Worm (Caenorhabditis elegans) whole organism, L1 larva: Measurements from ENCODE around the gene dph-2.

ENCODE experiments used
- C04F5.9 ChIP-seq: sonication (generic microtip); optimal IDR thresholded peaks from 2 replicates; lab custom pipeline; 2016; ENCODE audit warnings: missing genetic modification characterization, missing compliant biosample characterization
- F16B12.6 ChIP-seq: fragments of 150-350 bp; optimal IDR thresholded peaks from 2 replicates; lab custom pipeline; 2014; ENCODE audit warnings: missing biosample characterization, missing genetic modification characterization
- Y116A8C.19 ChIP-seq: sonication (generic microtip); optimal IDR thresholded peaks from 2 replicates; lab custom pipeline; 2016; ENCODE audit warnings: missing compliant biosample characterization, missing genetic modification characterization, borderline replicate concordance
- aha-1 ChIP-seq: fragments of 150-350 bp; optimal IDR thresholded peaks from 2 replicates; lab custom pipeline; 2014; ENCODE audit warnings: missing biosample characterization, missing genetic modification characterization
- alr-1 ChIP-seq: fragments of 200-800 bp; sonication (Bioruptor generic); optimal IDR thresholded peaks from 2 replicates; lab custom pipeline; 2018; ENCODE audit warnings: borderline replicate concordance, mild to moderate bottlenecking, missing genetic modification characterization, missing compliant biosample characterization
- aly-2 ChIP-seq: fragments of 150-350 bp; optimal IDR thresholded peaks from 2 replicates; lab custom pipeline; 2014; ENCODE audit warnings: missing biosample characterization, missing genetic modification characterization
- ama-1 ChIP-seq: fragments of 150-350 bp; optimal IDR thresholded peaks from 2 replicates; lab custom pipeline; 2014
- ceh-8 ChIP-seq: fragments of 200-800 bp; sonication (Bioruptor generic); optimal IDR thresholded peaks from 2 replicates; lab custom pipeline; 2018; ENCODE audit warnings: mild to moderate bottlenecking, missing genetic modification characterization, moderate library complexity, missing compliant biosample characterization
- ceh-82 ChIP-seq, 3 experiments: fragments of 150-350 bp in 1 of 3; sonication (generic microtip) in 2 of 3; optimal IDR thresholded peaks; 2 replicates each; lab custom pipeline; 2014 to 2017; ENCODE audit warnings: missing biosample characterization in 3 of 3, missing genetic modification characterization in 3 of 3
- efl-1 ChIP-seq, 4 experiments: fragments of 150-350 bp; optimal IDR thresholded peaks in 3 of 4; peaks in 1 of 4; 1 replicate in 1 of 4; 2 replicates in 3 of 4; lab custom pipeline; 2014; ENCODE audit warnings: missing biosample characterization in 2 of 4, missing genetic modification characterization in 2 of 4, missing genetic modification reagents in 2 of 4
- efl-3 ChIP-seq: fragments of 200-800 bp; sonication (Bioruptor generic); optimal IDR thresholded peaks from 2 replicates; lab custom pipeline; 2018; ENCODE audit warnings: mild to moderate bottlenecking, missing genetic modification characterization, missing compliant biosample characterization
- fkh-10 ChIP-seq: sonication (generic microtip); optimal IDR thresholded peaks from 2 replicates; lab custom pipeline; 2017; ENCODE audit warnings: missing biosample characterization, missing genetic modification reagents, missing genetic modification characterization
- fos-1 ChIP-seq: fragments of 150-350 bp; optimal IDR thresholded peaks from 2 replicates; lab custom pipeline; 2014; ENCODE audit warnings: missing biosample characterization, missing genetic modification characterization
- grh-1 ChIP-seq: fragments of 200-800 bp; sonication (Bioruptor generic); IDR thresholded peaks from 2 replicates; pipeline ENCODE4 v1.3.6; 2022; ENCODE audit warnings: missing genetic modification reagents, missing genetic modification characterization, missing compliant biosample characterization
- hlh-17 ChIP-seq: fragments of 200-800 bp; sonication (Bioruptor generic); optimal IDR thresholded peaks from 2 replicates; lab custom pipeline; 2018; ENCODE audit warnings: missing genetic modification characterization, mild to moderate bottlenecking, missing compliant biosample characterization, moderate library complexity, borderline replicate concordance
- hlh-4 ChIP-seq: sonication (generic microtip); optimal IDR thresholded peaks from 2 replicates; lab custom pipeline; 2016; ENCODE audit warnings: mild to moderate bottlenecking, missing genetic modification characterization, missing compliant biosample characterization
- isw-1 ChIP-seq: fragments of 200-800 bp; sonication (Bioruptor generic); IDR thresholded peaks from 2 replicates; pipeline ENCODE4 v1.3.6; 2022; ENCODE audit warnings: missing genetic modification characterization, missing compliant biosample characterization
- jun-1 ChIP-seq: fragments of 150-350 bp; optimal IDR thresholded peaks from 2 replicates; lab custom pipeline; 2014; ENCODE audit warnings: missing biosample characterization, missing genetic modification reagents, missing genetic modification characterization
- lin-14 ChIP-seq: fragments of 200-800 bp; sonication (Bioruptor generic); optimal IDR thresholded peaks from 2 replicates; lab custom pipeline; 2018; ENCODE audit warnings: mild to moderate bottlenecking, missing genetic modification characterization, moderate library complexity, missing compliant biosample characterization
- lin-15B ChIP-seq: fragments of 150-350 bp; sonication (generic microtip); optimal IDR thresholded peaks from 3 replicates; lab custom pipeline; 2014; ENCODE audit warnings: missing biosample characterization, missing genetic modification characterization
- lin-39 ChIP-seq: fragments of 150-350 bp; optimal IDR thresholded peaks from 2 replicates; lab custom pipeline; 2014; ENCODE audit warnings: missing biosample characterization, missing genetic modification reagents, missing genetic modification characterization
- lir-3 ChIP-seq: sonication (generic microtip); optimal IDR thresholded peaks from 2 replicates; lab custom pipeline; 2016; ENCODE audit warnings: mild to moderate bottlenecking, missing genetic modification characterization, moderate library complexity, missing compliant biosample characterization; ENCODE audit not compliant: poor library complexity
- nhr-12 ChIP-seq: sonication (generic microtip); optimal IDR thresholded peaks from 2 replicates; lab custom pipeline; 2017; ENCODE audit warnings: missing biosample characterization, missing genetic modification characterization
- nhr-19 ChIP-seq: fragments of 200-800 bp; sonication (Bioruptor generic); conservative IDR thresholded peaks from 2 replicates; pipeline ENCODE4 v1.3.6; 2022; ENCODE audit warnings: missing genetic modification characterization, missing compliant biosample characterization
- nhr-237 ChIP-seq: fragments of 150-350 bp; optimal IDR thresholded peaks from 2 replicates; lab custom pipeline; 2014; ENCODE audit warnings: missing biosample characterization, missing genetic modification characterization
- nhr-28 ChIP-seq: fragments of 150-350 bp; optimal IDR thresholded peaks from 2 replicates; lab custom pipeline; 2014; ENCODE audit warnings: missing biosample characterization, missing genetic modification characterization
- nhr-84 ChIP-seq: sonication (generic microtip); optimal IDR thresholded peaks from 2 replicates; lab custom pipeline; 2017; ENCODE audit warnings: missing biosample characterization, missing genetic modification characterization
- pax-3 ChIP-seq: fragments of 200-800 bp; sonication (Bioruptor generic); optimal IDR thresholded peaks from 2 replicates; lab custom pipeline; 2018; ENCODE audit warnings: mild to moderate bottlenecking, missing genetic modification characterization, moderate library complexity, missing compliant biosample characterization
- rnt-1 ChIP-seq: sonication (generic microtip); optimal IDR thresholded peaks from 2 replicates; lab custom pipeline; 2016; ENCODE audit warnings: mild to moderate bottlenecking, missing genetic modification characterization, moderate library complexity, missing compliant biosample characterization
- skn-1 ChIP-seq: fragments of 150-350 bp; optimal IDR thresholded peaks from 2 replicates; lab custom pipeline; 2014; ENCODE audit warnings: missing biosample characterization, missing genetic modification characterization
- snpc-4 ChIP-seq: fragments of 150-350 bp; optimal IDR thresholded peaks from 2 replicates; lab custom pipeline; 2014; ENCODE audit warnings: missing biosample characterization, missing genetic modification characterization
- sptf-1 ChIP-seq: fragments of 150-350 bp; optimal IDR thresholded peaks from 2 replicates; lab custom pipeline; 2014; ENCODE audit warnings: missing biosample characterization, missing genetic modification characterization
- tbx-2 ChIP-seq: sonication (generic microtip); optimal IDR thresholded peaks from 2 replicates; lab custom pipeline; 2016; ENCODE audit warnings: missing genetic modification characterization, missing compliant biosample characterization
- ztf-11 ChIP-seq, 2 experiments: sonication (generic microtip); optimal IDR thresholded peaks; 2 replicates each; lab custom pipeline; 2016 to 2017; ENCODE audit warnings: missing genetic modification characterization in 2 of 2, missing biosample characterization in 1 of 2, missing compliant biosample characterization in 1 of 2

dph-2 gene

ce11 chrII:10714262-10714933 is at the start of gene dph-2, which contains the start of gene C09G5.7 (continued):
- TF ChIP-seq alr-1 (no peak), ama-1 (lab: Kevin White, UChicago) (no peak), efl-1 (optimal IDR thresholded peaks at IDR 0.05; lab: Kevin White, UChicago) (peak; percentile 74 to 90), efl-1 (GFP tag; optimal IDR thresholded peaks at IDR 0.05 in 1 of 2; lab: Kevin White, UChicago) (peak; percentile 89 to 99), nhr-237 (tag; lab: Kevin White, UChicago) (no peak), aly-2 (no peak), lin-15B (tag; lab: Kevin White, UChicago) (peak; percentile 35), isw-1 (GFP tag; lab: Robert Waterston, UW) (peak; percentile 4; the same call in 1 of the 2 replicates)

ce11 chrII:10761653-10762052 is 47.6 kb upstream of the dph-2 start:
- TF ChIP-seq C04F5.9 (tag; lab: Kevin White, UChicago) (no peak), pax-3 (tag; lab: Kevin White, UChicago) (no peak), ceh-82 (tag; optimal IDR thresholded peaks at IDR 0.05; lab: Kevin White, UChicago) (peak in 1 of 3 experiments; percentile 30), tbx-2 (tag; lab: Kevin White, UChicago) (no peak), fos-1 (tag; lab: Kevin White, UChicago) (no peak), isw-1 (GFP tag; lab: Robert Waterston, UW) (no peak), Y116A8C.19 (tag; lab: Kevin White, UChicago) (no peak), skn-1 (tag; lab: Kevin White, UChicago) (no peak), lin-14 (peak; percentile 75), jun-1 (tag; lab: Kevin White, UChicago) (no peak), ama-1 (lab: Kevin White, UChicago) (no peak), efl-3 (no peak), fkh-10 (GFP tag; lab: Kevin White, UChicago) (peak; percentile 75), nhr-84 (tag; lab: Kevin White, UChicago) (no peak), nhr-237 (tag; lab: Kevin White, UChicago) (no peak), snpc-4 (tag; lab: Kevin White, UChicago) (no peak), nhr-19 (no peak), sptf-1 (tag; lab: Kevin White, UChicago) (no peak), hlh-17 (GFP tag; lab: Kevin White, UChicago) (no peak), efl-1 (optimal IDR thresholded peaks at IDR 0.05; lab: Kevin White, UChicago) (no peak), efl-1 (GFP tag; optimal IDR thresholded peaks at IDR 0.05 in 1 of 2; lab: Kevin White, UChicago) (peak in 1 of 2 experiments; percentile 49), nhr-12 (tag; lab: Kevin White, UChicago) (no peak), nhr-28 (tag; lab: Kevin White, UChicago) (no peak), hlh-4 (tag; lab: Kevin White, UChicago) (no peak)

- TF ChIP-seq fkh-10 (GFP tag; lab: Kevin White, UChicago) (peak; percentile 11), ceh-8 (GFP tag; lab: Kevin White, UChicago) (no peak), F16B12.6 (no peak), rnt-1 (no peak), ztf-11 (tag; optimal IDR thresholded peaks at IDR 0.05; lab: Kevin White, UChicago) (no peak), lin-14 (peak; percentile 40), grh-1 (GFP tag; lab: Robert Waterston, UW) (no peak)
These were observed 46.7 kb upstream of the dph-2 start for ce11 chrII:10760801-10761200.

ce11 chrII:10759425-10759824 is 45.3 kb upstream of the dph-2 start:
- no peak for TF ChIP-seq lin-39 (tag; lab: Kevin White, UChicago)
- TF ChIP-seq lir-3, result no peak
- TF ChIP-seq aha-1 (tag; lab: Kevin White, UChicago), result no peak
- TF ChIP-seq grh-1 (GFP tag; lab: Robert Waterston, UW), result no peak
- TF ChIP-seq Y116A8C.19 (tag; lab: Kevin White, UChicago), result no peak
